Fruit fly (Drosophila melanogaster) whole organism, prepupa: Measurements from ENCODE around the gene IntS4.

Experiments
- Blimp-1 ChIP-seq: fragments of 200-800 bp; sonication (Bioruptor generic); optimal IDR thresholded peaks from 3 replicates; lab custom pipeline; 2017; ENCODE audit warnings: missing biosample characterization, missing genetic modification characterization, mild to moderate bottlenecking, moderate library complexity, missing genetic modification reagents
- CG10631 ChIP-seq: fragments of 200-800 bp; sonication (Bioruptor generic); optimal IDR thresholded peaks from 2 replicates; lab custom pipeline; 2016; ENCODE audit warnings: missing biosample characterization, missing genetic modification characterization
- CG11294 ChIP-seq: fragments of 200-800 bp; sonication (Bioruptor generic); IDR thresholded peaks from 2 replicates; pipeline ENCODE4 v1.3.6; 2022; ENCODE audit warnings: missing biosample characterization, missing genetic modification characterization
- CG11902 ChIP-seq: fragments of 200-800 bp; sonication (Bioruptor generic); optimal IDR thresholded peaks from 3 replicates; lab custom pipeline; 2016; ENCODE audit warnings: missing biosample characterization, missing genetic modification characterization
- CG15336 ChIP-seq: fragments of 200-800 bp; sonication (Bioruptor generic); IDR thresholded peaks from 2 replicates; pipeline ENCODE4 v1.3.6; 2022; ENCODE audit warnings: missing biosample characterization, missing genetic modification characterization
- CG1621 ChIP-seq: fragments of 200-800 bp; sonication (Bioruptor generic); optimal IDR thresholded peaks from 3 replicates; lab custom pipeline; 2018; ENCODE audit warnings: missing biosample characterization, mild to moderate bottlenecking, missing genetic modification characterization
- CG16779 ChIP-seq: fragments of 200-800 bp; sonication (Bioruptor generic); optimal IDR thresholded peaks from 3 replicates; lab custom pipeline; 2017; ENCODE audit warnings: missing biosample characterization, mild to moderate bottlenecking, missing genetic modification characterization
- CG3032 ChIP-seq: fragments of 200-800 bp; optimal IDR thresholded peaks from 2 replicates; lab custom pipeline; 2019; ENCODE audit warnings: missing biosample characterization, mild to moderate bottlenecking, missing genetic modification characterization, moderate library complexity
- CG31627 ChIP-seq: fragments of 200-800 bp; sonication (Bioruptor generic); optimal IDR thresholded peaks from 3 replicates; lab custom pipeline; 2016; ENCODE audit warnings: missing biosample characterization, missing genetic modification characterization
- CG32006 ChIP-seq: fragments of 200-800 bp; sonication (Bioruptor generic); optimal IDR thresholded peaks from 3 replicates; lab custom pipeline; 2017; ENCODE audit warnings: missing biosample characterization, mild to moderate bottlenecking, missing genetic modification characterization
- CG34406 ChIP-seq: fragments of 200-800 bp; sonication (Bioruptor generic); optimal IDR thresholded peaks from 3 replicates; lab custom pipeline; 2016; ENCODE audit warnings: missing biosample characterization, missing genetic modification characterization
- CG3919 ChIP-seq: fragments of 200-800 bp; sonication (Bioruptor generic); optimal IDR thresholded peaks from 3 replicates; lab custom pipeline; 2016; ENCODE audit warnings: missing biosample characterization, missing genetic modification characterization
- CG4318 ChIP-seq: fragments of 200-800 bp; sonication (Bioruptor generic); optimal IDR thresholded peaks from 3 replicates; lab custom pipeline; 2017; ENCODE audit warnings: missing biosample characterization, mild to moderate bottlenecking, missing genetic modification characterization
- CG6163 ChIP-seq: fragments of 200-800 bp; sonication (Bioruptor generic); IDR thresholded peaks from 3 replicates; pipeline ENCODE4 v1.3.6; 2022; ENCODE audit warnings: missing biosample characterization, missing genetic modification characterization
- CG6808 ChIP-seq: fragments of 200-800 bp; sonication (Bioruptor generic); optimal IDR thresholded peaks from 3 replicates; lab custom pipeline; 2017; ENCODE audit warnings: missing biosample characterization, missing genetic modification characterization, mild to moderate bottlenecking, moderate library complexity, missing genetic modification reagents
- CG7368 ChIP-seq: fragments of 200-800 bp; sonication (Bioruptor generic); optimal IDR thresholded peaks from 3 replicates; lab custom pipeline; 2016; ENCODE audit warnings: missing biosample characterization, missing genetic modification characterization
- CG8119 ChIP-seq: fragments of 200-800 bp; sonication (Bioruptor generic); IDR thresholded peaks from 3 replicates; pipeline ENCODE4 v1.3.6; 2022; ENCODE audit warnings: missing biosample characterization, missing genetic modification characterization
- CG8319 ChIP-seq: fragments of 200-800 bp; sonication (Bioruptor generic); optimal IDR thresholded peaks from 3 replicates; lab custom pipeline; 2016; ENCODE audit warnings: missing biosample characterization, missing genetic modification characterization
- CG8632 ChIP-seq: fragments of 200-800 bp; sonication (Bioruptor generic); optimal IDR thresholded peaks from 3 replicates; lab custom pipeline; 2016; ENCODE audit warnings: missing biosample characterization, missing genetic modification characterization
- CG9139 ChIP-seq: fragments of 200-800 bp; sonication (Bioruptor generic); optimal IDR thresholded peaks from 3 replicates; lab custom pipeline; 2017; ENCODE audit warnings: missing biosample characterization, mild to moderate bottlenecking, missing genetic modification characterization
- Eip75B ChIP-seq: fragments of 200-800 bp; sonication (Bioruptor generic); optimal IDR thresholded peaks from 3 replicates; lab custom pipeline; 2016; ENCODE audit warnings: missing biosample characterization, missing genetic modification characterization
- Eip78C ChIP-seq: fragments of 200-800 bp; sonication (Bioruptor generic); peaks from one replicate; lab custom pipeline; 2016; ENCODE audit warnings: missing biosample characterization, missing genetic modification characterization
- Eip93F ChIP-seq: fragments of 200-800 bp; sonication (Bioruptor generic); optimal IDR thresholded peaks from 2 replicates; lab custom pipeline; 2016; ENCODE audit warnings: missing biosample characterization, mild to moderate bottlenecking, missing genetic modification characterization
- Hr39 ChIP-seq: fragments of 200-800 bp; sonication (Bioruptor generic); optimal IDR thresholded peaks from 2 replicates; lab custom pipeline; 2016; ENCODE audit warnings: missing biosample characterization, missing genetic modification characterization
- Hr4 ChIP-seq: fragments of 200-800 bp; sonication (Bioruptor generic); optimal IDR thresholded peaks from 3 replicates; lab custom pipeline; 2016; ENCODE audit warnings: missing biosample characterization, missing genetic modification characterization
- Met ChIP-seq: fragments of 200-800 bp; sonication (Bioruptor generic); optimal IDR thresholded peaks from 3 replicates; lab custom pipeline; 2016; ENCODE audit warnings: missing biosample characterization, missing genetic modification characterization
- OdsH ChIP-seq: fragments of 200-800 bp; sonication (Bioruptor generic); optimal IDR thresholded peaks from 3 replicates; lab custom pipeline; 2016; ENCODE audit warnings: missing biosample characterization, missing genetic modification characterization
- Sox102F ChIP-seq: fragments of 200-800 bp; sonication (Bioruptor generic); optimal IDR thresholded peaks from 2 replicates; lab custom pipeline; 2016; ENCODE audit warnings: missing biosample characterization, mild to moderate bottlenecking, missing genetic modification characterization
- Sox15 ChIP-seq: fragments of 200-800 bp; sonication (Bioruptor generic); optimal IDR thresholded peaks from 3 replicates; lab custom pipeline; 2016; ENCODE audit warnings: missing biosample characterization, missing genetic modification characterization
- achi ChIP-seq: fragments of 200-800 bp; sonication (Bioruptor generic); optimal IDR thresholded peaks from 3 replicates; lab custom pipeline; 2016; ENCODE audit warnings: missing biosample characterization, missing genetic modification characterization
- acj6 ChIP-seq: fragments of 200-800 bp; sonication (Bioruptor generic); optimal IDR thresholded peaks from 3 replicates; lab custom pipeline; 2016; ENCODE audit warnings: missing biosample characterization, missing genetic modification characterization
- cyc ChIP-seq: fragments of 200-800 bp; sonication (Bioruptor generic); optimal IDR thresholded peaks from 3 replicates; lab custom pipeline; 2016; ENCODE audit warnings: missing biosample characterization, missing genetic modification characterization
- dac ChIP-seq: fragments of 200-800 bp; sonication (Bioruptor generic); optimal IDR thresholded peaks from 2 replicates; lab custom pipeline; 2017; ENCODE audit warnings: missing biosample characterization, mild to moderate bottlenecking, missing genetic modification characterization
- dsx ChIP-seq: fragments of 200-800 bp; optimal IDR thresholded peaks from 3 replicates; lab custom pipeline; 2019; ENCODE audit warnings: missing biosample characterization, mild to moderate bottlenecking, missing genetic modification characterization, moderate library complexity; ENCODE audit not compliant: poor library complexity, severe bottlenecking
- eg ChIP-seq: fragments of 200-800 bp; sonication (Bioruptor generic); IDR thresholded peaks from 3 replicates; pipeline ENCODE4 v1.3.6; 2022; ENCODE audit warnings: missing biosample characterization, missing genetic modification characterization
- esn ChIP-seq: fragments of 200-800 bp; sonication (Bioruptor generic); optimal IDR thresholded peaks from 2 replicates; lab custom pipeline; 2016; ENCODE audit warnings: missing biosample characterization, mild to moderate bottlenecking, missing genetic modification characterization, moderate library complexity
- fd59A ChIP-seq: fragments of 200-800 bp; sonication (Bioruptor generic); optimal IDR thresholded peaks from 2 replicates; lab custom pipeline; 2017; ENCODE audit warnings: missing biosample characterization, mild to moderate bottlenecking, missing genetic modification characterization, missing genetic modification reagents
- fd85E ChIP-seq: fragments of 200-800 bp; sonication (Bioruptor generic); optimal IDR thresholded peaks from 3 replicates; lab custom pipeline; 2016; ENCODE audit warnings: missing biosample characterization, missing genetic modification characterization
- fkh ChIP-seq: fragments of 200-800 bp; sonication (Bioruptor generic); optimal IDR thresholded peaks from 3 replicates; lab custom pipeline; 2017; ENCODE audit warnings: missing biosample characterization, mild to moderate bottlenecking, missing genetic modification characterization, moderate library complexity
- lz ChIP-seq: fragments of 200-800 bp; sonication (Bioruptor generic); optimal IDR thresholded peaks from 3 replicates; lab custom pipeline; 2016; ENCODE audit warnings: missing biosample characterization, missing genetic modification characterization
- pdm3 ChIP-seq: fragments of 200-800 bp; sonication (Bioruptor generic); optimal IDR thresholded peaks from 3 replicates; lab custom pipeline; 2016; ENCODE audit warnings: missing biosample characterization, missing genetic modification characterization
- salr ChIP-seq, 2 experiments: fragments of 200-800 bp; sonication (Bioruptor generic); optimal IDR thresholded peaks; 3 replicates each; lab custom pipeline; 2016 to 2018; ENCODE audit warnings: missing biosample characterization in 2 of 2, missing genetic modification characterization in 2 of 2, mild to moderate bottlenecking in 1 of 2
- vri ChIP-seq: fragments of 200-800 bp; sonication (Bioruptor generic); optimal IDR thresholded peaks from 3 replicates; lab custom pipeline; 2016; ENCODE audit warnings: missing biosample characterization, mild to moderate bottlenecking, missing genetic modification characterization

IntS4 gene

DNA sequence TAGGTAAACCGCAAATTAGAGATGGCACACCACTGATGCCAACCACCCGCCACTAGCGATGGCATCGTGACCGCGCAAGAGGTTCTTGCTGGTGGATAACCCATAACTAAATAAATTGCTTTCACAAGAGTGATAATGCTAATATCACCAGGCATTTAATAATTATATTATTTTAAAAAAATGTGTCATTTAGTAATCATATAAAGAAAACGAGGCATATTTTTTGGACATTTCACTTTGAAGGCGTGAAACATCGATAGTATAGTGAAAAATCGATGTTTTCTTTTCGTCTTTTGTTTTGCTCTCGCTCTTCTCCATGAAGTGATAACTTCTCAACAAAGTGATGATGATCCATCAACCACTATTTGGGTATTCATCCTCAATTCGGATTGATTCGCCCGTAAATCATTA, at the start of gene IntS4 (continued):
- TF ChIP-seq salr (GFP tag; optimal IDR thresholded peaks at IDR 0.05; lab: Kevin White, UChicago) = no peak
- peak; percentile 67 for TF ChIP-seq lz
- TF ChIP-seq Sox15 = peak; percentile 25
- peak; percentile 74 for TF ChIP-seq esn (GFP tag; lab: Kevin White, UChicago)
- peak; percentile 13 for TF ChIP-seq dac
- no peak for TF ChIP-seq CG16779 (tag; lab: Kevin White, UChicago)
- TF ChIP-seq CG11294 (GFP tag; lab: Robert Waterston, UW) = no peak
- peak; percentile 69 for TF ChIP-seq Eip93F (GFP tag; lab: Kevin White, UChicago)
- TF ChIP-seq, all 60 proteins: peak for 31

DNA sequence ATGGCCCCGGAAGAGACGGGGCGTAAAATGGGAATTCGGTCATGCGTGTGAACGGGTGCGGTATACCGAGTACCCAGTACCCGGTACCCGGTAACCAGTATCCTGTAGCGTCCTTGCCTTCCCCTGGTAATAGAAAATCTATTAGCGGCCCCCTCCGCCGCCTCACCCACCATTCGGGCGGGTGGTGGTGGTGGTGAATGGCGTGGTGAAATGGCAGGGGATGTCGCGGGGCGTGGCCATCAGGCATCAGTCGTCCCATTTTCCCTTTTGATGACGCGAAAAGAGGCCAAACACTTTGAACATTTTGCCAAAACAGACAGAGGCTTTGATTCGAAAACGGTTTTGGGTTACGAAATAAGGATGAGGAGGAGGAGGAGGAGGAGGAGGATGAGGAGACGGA, 49.3 kb upstream of the IntS4 start:
- TF ChIP-seq Hr4 (GFP tag; lab: Kevin White, UChicago) = no peak
- TF ChIP-seq esn (GFP tag; lab: Kevin White, UChicago) = no peak
- TF ChIP-seq CG9139 (GFP tag; lab: Kevin White, UChicago) = no peak
- no peak for TF ChIP-seq dac
- TF ChIP-seq eg (GFP tag; lab: Robert Waterston, UW) = no peak
- TF ChIP-seq CG4318 (GFP tag; lab: Kevin White, UChicago) = no peak
- TF ChIP-seq lz = no peak

DNA sequence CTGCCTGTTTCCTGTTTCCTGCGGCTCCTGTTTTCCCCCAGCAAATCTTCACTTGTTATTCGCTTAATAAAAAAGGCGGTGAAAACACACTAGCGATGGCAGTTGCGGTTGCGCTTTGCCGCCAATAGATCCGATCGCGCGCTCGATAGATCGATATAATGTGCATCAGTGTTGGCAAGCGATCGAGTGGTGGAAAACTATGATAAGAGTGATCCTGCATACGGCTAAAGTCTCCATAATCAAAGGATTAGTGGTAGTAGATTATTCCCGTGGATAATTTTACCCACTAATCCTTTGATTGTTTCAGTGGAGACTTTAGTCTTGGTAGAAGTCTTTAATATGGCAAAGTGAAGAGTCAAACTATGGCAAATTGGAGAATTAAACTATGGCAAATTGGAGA, 47.6 kb upstream of the IntS4 start, which contains the start of gene Caf1-180:
Caf1-180 (minus strand) TSS at position 99 of the 400 bp plus-strand sequence.
- TF ChIP-seq Hr4 (GFP tag; lab: Kevin White, UChicago) = no peak
- TF ChIP-seq CG8632 (GFP tag; lab: Kevin White, UChicago) = no peak
- peak; percentile 5 for TF ChIP-seq lz
- TF ChIP-seq CG6163 (GFP tag; lab: Robert Waterston, UW) = 0 out of 3 replicates have a peak, but pooled peaks have one; percentile 22
- no peak for TF ChIP-seq CG8119 (GFP tag; lab: Robert Waterston, UW)
- no peak for TF ChIP-seq dsx (GFP tag; lab: Kevin White, UChicago)
- no peak for TF ChIP-seq Eip75B (GFP tag; lab: Kevin White, UChicago)
- no peak for TF ChIP-seq CG16779 (tag; lab: Kevin White, UChicago)
- peak; percentile 36 for TF ChIP-seq Eip78C (GFP tag; lab: Kevin White, UChicago)
- TF ChIP-seq CG31627 (GFP tag; lab: Kevin White, UChicago) = peak; percentile 21
- no peak for TF ChIP-seq CG10631 (GFP tag; lab: Kevin White, UChicago)

DNA sequence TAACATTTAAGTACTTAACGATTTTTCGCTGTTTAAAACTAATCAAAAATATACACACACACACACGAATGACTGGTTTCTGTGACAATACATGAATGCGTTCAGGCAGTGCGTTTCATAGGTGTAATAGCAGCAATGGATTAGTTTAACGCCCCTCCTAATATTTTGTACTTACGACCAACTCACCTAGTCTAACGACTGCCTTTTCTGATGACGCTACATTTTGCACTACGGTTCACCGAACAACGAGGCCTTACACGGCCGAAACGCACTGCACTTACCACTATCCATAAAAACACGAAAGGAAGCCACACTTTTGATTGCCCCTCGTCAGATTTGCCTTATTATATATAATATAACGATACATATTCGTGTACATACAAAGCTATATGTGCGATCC, 42.6 kb upstream of the IntS4 start:
- TF ChIP-seq lz (peak; percentile 53), pdm3 (GFP tag; lab: Kevin White, UChicago) (no peak), fd85E (GFP tag; lab: Kevin White, UChicago) (no peak), CG6163 (GFP tag; lab: Robert Waterston, UW) (peak; percentile 85), acj6 (no peak), Sox102F (no peak), achi (peak; percentile 68), CG11902 (peak; percentile 43), CG15336 (GFP tag; lab: Robert Waterston, UW) (peak; percentile 80), CG4318 (GFP tag; lab: Kevin White, UChicago) (no peak), CG3919 (GFP tag; lab: Kevin White, UChicago) (no peak), Sox15 (peak; percentile 11), vri (GFP tag; lab: Kevin White, UChicago) (no peak), cyc (GFP tag; lab: Kevin White, UChicago) (peak; percentile 62), fd59A (no peak), CG32006 (peak; percentile 74), CG8319 (GFP tag; lab: Kevin White, UChicago) (no peak), Blimp-1 (no peak), CG3032 (tag; lab: Kevin White, UChicago) (peak; percentile 48), eg (GFP tag; lab: Robert Waterston, UW) (peak; percentile 86; the same call in 2 of the 3 replicates), CG16779 (tag; lab: Kevin White, UChicago) (no peak), Eip78C (GFP tag; lab: Kevin White, UChicago) (peak; percentile 80), Met (GFP tag; lab: Kevin White, UChicago) (no peak), CG1621 (no peak), CG31627 (GFP tag; lab: Kevin White, UChicago) (peak; percentile 60), CG11294 (GFP tag; lab: Robert Waterston, UW) (peak; percentile 54), Hr4 (GFP tag; lab: Kevin White, UChicago) (peak; percentile 76), fkh (GFP tag; lab: Kevin White, UChicago) (no peak), CG34406 (GFP tag; lab: Kevin White, UChicago) (no peak), Hr39 (GFP tag; lab: Kevin White, UChicago) (peak; percentile 70), CG7368 (GFP tag; lab: Kevin White, UChicago) (no peak), CG6808 (GFP tag; lab: Kevin White, UChicago) (no peak), dsx (GFP tag; lab: Kevin White, UChicago) (no peak), OdsH (GFP tag; lab: Kevin White, UChicago) (no peak), Eip93F (GFP tag; lab: Kevin White, UChicago) (no peak)
